Fruit fly (Drosophila melanogaster): ENCODE results near the gene CG8372.

- no peak for TF ChIP-seq h (GFP tag; optimal IDR thresholded peaks at IDR 0.05)
- TF ChIP-seq OdsH (GFP tag; optimal IDR thresholded peaks at IDR 0.05) = no peak
- no peak for TF ChIP-seq Rel (GFP tag; optimal IDR thresholded peaks at IDR 0.05)
- TF ChIP-seq Rel (tag; optimal IDR thresholded peaks at IDR 0.05) = no peak
- TF ChIP-seq Abd-B (GFP tag; optimal IDR thresholded peaks at IDR 0.05) = no peak
- TF ChIP-seq pan (optimal IDR thresholded peaks at IDR 0.05) = no peak
- no peak for TF ChIP-seq psq (GFP tag; optimal IDR thresholded peaks at IDR 0.05)
- no peak for TF ChIP-seq Dif (GFP tag; optimal IDR thresholded peaks at IDR 0.05; ENCODE audit: partially characterized antibody)
- TF ChIP-seq CrebA (GFP tag; optimal IDR thresholded peaks at IDR 0.05; ENCODE audit: borderline replicate concordance) = no peak
- TF ChIP-seq woc (GFP tag; optimal IDR thresholded peaks at IDR 0.05) = no peak
- no peak for TF ChIP-seq HLH106 (tag; optimal IDR thresholded peaks at IDR 0.05)
- no peak for TF ChIP-seq Hr78 (GFP tag; optimal IDR thresholded peaks at IDR 0.05)
These were observed 9.0 kb downstream of the CG8372 start for dm6 chr2L:8203748-8204147.
